Worm (Caenorhabditis elegans) whole organism, L4 larva: ENCODE results near the gene F02E11.3.

Experiments used
- F10B5.3 ChIP-seq: sonication (generic microtip); optimal IDR thresholded peaks from 2 replicates; lab custom pipeline; 2016; ENCODE audit warnings: mild to moderate bottlenecking, missing genetic modification characterization, missing compliant biosample characterization
- F26F4.8 ChIP-seq: fragments of 200-800 bp; sonication (Bioruptor generic); conservative IDR thresholded peaks from 2 replicates; pipeline ENCODE4 v1.3.6; 2022; ENCODE audit warnings: missing genetic modification characterization, missing compliant biosample characterization
- Y75B8A.6 ChIP-seq: fragments of 200-800 bp; sonication (Bioruptor generic); IDR thresholded peaks from 2 replicates; pipeline ENCODE4 v1.3.6; 2022; ENCODE audit warnings: missing genetic modification reagents, missing genetic modification characterization, missing compliant biosample characterization
- ZK337.2 ChIP-seq: fragments of 200-800 bp; sonication (Bioruptor generic); IDR thresholded peaks from 2 replicates; pipeline ENCODE4 v1.3.6; 2022; ENCODE audit warnings: missing genetic modification reagents, missing genetic modification characterization, missing compliant biosample characterization
- attf-4 ChIP-seq: sonication (generic microtip); optimal IDR thresholded peaks from 3 replicates; lab custom pipeline; 2017; ENCODE audit warnings: missing biosample characterization, missing genetic modification characterization
- ceh-28 ChIP-seq: fragments of 150-350 bp; optimal IDR thresholded peaks from 2 replicates; lab custom pipeline; 2014; ENCODE audit warnings: missing biosample characterization, missing genetic modification reagents, missing genetic modification characterization
- ceh-44 ChIP-seq: fragments of 200-800 bp; sonication (Bioruptor generic); IDR thresholded peaks from 2 replicates; pipeline ENCODE4 v1.3.6; 2022; ENCODE audit warnings: missing genetic modification reagents, missing genetic modification characterization, missing compliant biosample characterization
- ceh-82 ChIP-seq: sonication (generic microtip); optimal IDR thresholded peaks from 2 replicates; lab custom pipeline; 2017; ENCODE audit warnings: missing biosample characterization, missing genetic modification characterization
- ces-1 ChIP-seq: fragments of 150-350 bp; sonication (generic microtip); optimal IDR thresholded peaks from 4 replicates; lab custom pipeline; 2014; ENCODE audit warnings: missing biosample characterization, missing genetic modification reagents, missing genetic modification characterization
- daf-12 ChIP-seq: fragments of 150-350 bp; optimal IDR thresholded peaks from 2 replicates; lab custom pipeline; 2014; ENCODE audit warnings: missing biosample characterization, missing genetic modification reagents, missing genetic modification characterization
- daf-19 ChIP-seq: fragments of 200-800 bp; sonication (Bioruptor generic); conservative IDR thresholded peaks from 2 replicates; pipeline ENCODE4 v1.3.6; 2022; ENCODE audit warnings: missing genetic modification characterization, missing compliant biosample characterization
- dmd-6 ChIP-seq: fragments of 200-800 bp; sonication (Bioruptor generic); IDR thresholded peaks from 2 replicates; pipeline ENCODE4 v1.3.6; 2022; ENCODE audit warnings: missing genetic modification reagents, missing genetic modification characterization, missing compliant biosample characterization
- dmd-9 ChIP-seq: fragments of 200-800 bp; sonication (Bioruptor generic); IDR thresholded peaks from 2 replicates; pipeline ENCODE4 v1.3.6; 2022; ENCODE audit warnings: missing genetic modification reagents, missing genetic modification characterization, missing compliant biosample characterization
- dve-1 ChIP-seq: sonication (generic microtip); optimal IDR thresholded peaks from 2 replicates; lab custom pipeline; 2017; ENCODE audit warnings: antibody characterized with exemption, mild to moderate bottlenecking, missing genetic modification characterization, missing compliant biosample characterization; ENCODE audit not compliant: insufficient read depth
- egl-27 ChIP-seq: sonication (generic microtip); optimal IDR thresholded peaks from 3 replicates; lab custom pipeline; 2017; ENCODE audit warnings: missing biosample characterization, missing genetic modification reagents, missing genetic modification characterization
- gei-8 ChIP-seq: fragments of 200-800 bp; sonication (Bioruptor generic); optimal IDR thresholded peaks from 2 replicates; lab custom pipeline; 2018; ENCODE audit warnings: mild to moderate bottlenecking, missing genetic modification characterization, missing compliant biosample characterization
- hif-1 ChIP-seq, 2 experiments: sonication (generic microtip); optimal IDR thresholded peaks; 2 replicates each; lab custom pipeline; 2016 to 2017; ENCODE audit warnings: missing compliant biosample characterization in 2 of 2, missing genetic modification characterization in 2 of 2, missing genetic modification reagents in 2 of 2, missing genotype in 2 of 2, mild to moderate bottlenecking in 1 of 2
- hlh-11 ChIP-seq: fragments of 200-800 bp; sonication (Bioruptor generic); optimal IDR thresholded peaks from 2 replicates; lab custom pipeline; 2018; ENCODE audit warnings: mild to moderate bottlenecking, missing genetic modification characterization, missing compliant biosample characterization
- hlh-30 ChIP-seq: sonication (generic microtip); optimal IDR thresholded peaks from 2 replicates; lab custom pipeline; 2017; ENCODE audit warnings: antibody characterized with exemption, mild to moderate bottlenecking, missing genetic modification characterization, missing compliant biosample characterization; ENCODE audit not compliant: insufficient read depth
- hmg-1.1 ChIP-seq: fragments of 200-800 bp; sonication (Bioruptor generic); IDR thresholded peaks from 2 replicates; pipeline ENCODE4 v1.3.6; 2022; ENCODE audit warnings: missing genetic modification reagents, missing genetic modification characterization, missing compliant biosample characterization
- lin-1 ChIP-seq: fragments of 200-800 bp; sonication (Bioruptor generic); IDR thresholded peaks from 2 replicates; pipeline ENCODE4 v1.3.6; 2022; ENCODE audit warnings: missing genetic modification reagents, missing genetic modification characterization, missing compliant biosample characterization
- lin-38 ChIP-seq: fragments of 200-800 bp; sonication (Bioruptor generic); IDR thresholded peaks from 2 replicates; pipeline ENCODE4 v1.3.6; 2022; ENCODE audit warnings: missing genetic modification reagents, missing genetic modification characterization, missing compliant biosample characterization
- lir-3 ChIP-seq: sonication (generic microtip); optimal IDR thresholded peaks from 2 replicates; lab custom pipeline; 2016; ENCODE audit warnings: mild to moderate bottlenecking, missing genetic modification characterization, missing compliant biosample characterization
- lsy-2 ChIP-seq, 2 experiments: fragments of 150-350 bp in 1 of 2; sonication (generic microtip) in 1 of 2; optimal IDR thresholded peaks; 2 replicates each; lab custom pipeline; 2014 to 2017; ENCODE audit warnings: missing biosample characterization in 2 of 2, missing genetic modification characterization in 2 of 2
- madf-5 ChIP-seq, 2 experiments: fragments of 200-800 bp; sonication (Bioruptor generic); IDR thresholded peaks; 2 replicates each; pipeline ENCODE4 v1.3.6; 2022; ENCODE audit warnings: missing compliant biosample characterization in 2 of 2, missing genetic modification characterization in 2 of 2
- madf-9 ChIP-seq: fragments of 200-800 bp; sonication (Bioruptor generic); conservative IDR thresholded peaks from 2 replicates; pipeline ENCODE4 v1.3.6; 2022; ENCODE audit warnings: missing genetic modification reagents, missing genetic modification characterization, missing compliant biosample characterization
- mdl-1 ChIP-seq, 2 experiments: fragments of 150-350 bp in 1 of 2; sonication (generic microtip) in 1 of 2; optimal IDR thresholded peaks; 2 replicates each; lab custom pipeline; 2014 to 2017; ENCODE audit warnings: missing biosample characterization in 2 of 2, missing genetic modification characterization in 2 of 2
- mxl-2 ChIP-seq: fragments of 200-800 bp; sonication (Bioruptor generic); conservative IDR thresholded peaks from 2 replicates; pipeline ENCODE4 v1.3.6; 2022; ENCODE audit warnings: missing genetic modification reagents, missing genetic modification characterization, missing compliant biosample characterization
- nhr-111 ChIP-seq: fragments of 200-800 bp; sonication (Bioruptor generic); optimal IDR thresholded peaks from 2 replicates; lab custom pipeline; 2018; ENCODE audit warnings: mild to moderate bottlenecking, missing genetic modification characterization, missing compliant biosample characterization
- nhr-28 ChIP-seq: fragments of 150-350 bp; optimal IDR thresholded peaks from 2 replicates; lab custom pipeline; 2014; ENCODE audit warnings: missing biosample characterization, missing genetic modification characterization
- nhr-42 ChIP-seq: fragments of 200-800 bp; sonication (Bioruptor generic); IDR thresholded peaks from 2 replicates; pipeline ENCODE4 v1.3.6; 2022; ENCODE audit warnings: missing genetic modification characterization, missing compliant biosample characterization
- nhr-48 ChIP-seq: sonication (generic microtip); optimal IDR thresholded peaks from 2 replicates; lab custom pipeline; 2016; ENCODE audit warnings: mild to moderate bottlenecking, missing genetic modification characterization, missing compliant biosample characterization
- nhr-76 ChIP-seq: fragments of 150-350 bp; optimal IDR thresholded peaks from 2 replicates; lab custom pipeline; 2014; ENCODE audit warnings: missing biosample characterization, missing genetic modification characterization
- nhr-77 ChIP-seq: fragments of 150-350 bp; optimal IDR thresholded peaks from 2 replicates; lab custom pipeline; 2014; ENCODE audit warnings: missing biosample characterization, missing genetic modification characterization
- php-3 ChIP-seq: fragments of 200-800 bp; sonication (Bioruptor generic); IDR thresholded peaks from 2 replicates; pipeline ENCODE4 v1.3.6; 2022; ENCODE audit warnings: missing genetic modification reagents, missing genetic modification characterization, missing compliant biosample characterization
- saeg-2 ChIP-seq: fragments of 200-800 bp; sonication (Bioruptor generic); IDR thresholded peaks from 2 replicates; pipeline ENCODE4 v1.3.6; 2022; ENCODE audit warnings: missing genetic modification reagents, missing genetic modification characterization, missing compliant biosample characterization
- sdz-12 ChIP-seq: fragments of 200-800 bp; sonication (Bioruptor generic); optimal IDR thresholded peaks from 2 replicates; lab custom pipeline; 2018; ENCODE audit warnings: mild to moderate bottlenecking, missing genetic modification characterization, missing compliant biosample characterization
- snpc-1.2 ChIP-seq: fragments of 200-800 bp; sonication (Bioruptor generic); IDR thresholded peaks from 2 replicates; pipeline ENCODE4 v1.3.6; 2022; ENCODE audit warnings: missing genetic modification reagents, missing genetic modification characterization, missing compliant biosample characterization
- snpc-4 ChIP-seq: fragments of 150-350 bp; optimal IDR thresholded peaks from 2 replicates; lab custom pipeline; 2014; ENCODE audit warnings: missing biosample characterization, missing genetic modification characterization
- spr-1 ChIP-seq: sonication (generic microtip); optimal IDR thresholded peaks from 2 replicates; lab custom pipeline; 2016; ENCODE audit warnings: mild to moderate bottlenecking, missing genetic modification characterization, missing compliant biosample characterization
- spr-3 ChIP-seq: fragments of 200-800 bp; sonication (Bioruptor generic); optimal IDR thresholded peaks from 2 replicates; lab custom pipeline; 2018; ENCODE audit warnings: mild to moderate bottlenecking, missing genetic modification characterization, missing compliant biosample characterization
- tag-97 ChIP-seq: fragments of 200-800 bp; sonication (Bioruptor generic); IDR thresholded peaks from 2 replicates; pipeline ENCODE4 v1.3.6; 2022; ENCODE audit warnings: missing genetic modification characterization, missing compliant biosample characterization
- tra-1 ChIP-seq: fragments of 200-800 bp; sonication (Bioruptor generic); IDR thresholded peaks from 2 replicates; pipeline ENCODE4 v1.3.6; 2022; ENCODE audit warnings: missing genetic modification reagents, missing genetic modification characterization, missing compliant biosample characterization
- unc-39 ChIP-seq: sonication (generic microtip); optimal IDR thresholded peaks from 2 replicates; lab custom pipeline; 2017; ENCODE audit warnings: missing biosample characterization, missing genetic modification characterization
- unc-62 ChIP-seq, 3 experiments: fragments of 150-350 bp in 1 of 3; sonication (generic microtip); optimal IDR thresholded peaks in 2 of 3; peaks in 1 of 3; 1 replicate in 1 of 3; 2 replicates in 2 of 3; lab custom pipeline; 2014 to 2017; ENCODE audit warnings: missing biosample characterization in 3 of 3, missing genetic modification characterization in 3 of 3, missing genetic modification reagents in 3 of 3, missing genotype in 1 of 3
- vab-7 ChIP-seq: fragments of 200-800 bp; sonication (Bioruptor generic); IDR thresholded peaks from 2 replicates; pipeline ENCODE4 v1.3.6; 2022; ENCODE audit warnings: missing genetic modification reagents, missing genetic modification characterization, missing compliant biosample characterization
- zfp-2 ChIP-seq: sonication (generic microtip); optimal IDR thresholded peaks from 2 replicates; lab custom pipeline; 2016; ENCODE audit warnings: mild to moderate bottlenecking, missing genetic modification characterization, missing compliant biosample characterization
- zip-2 ChIP-seq: fragments of 150-350 bp; optimal IDR thresholded peaks from 2 replicates; lab custom pipeline; 2014; ENCODE audit warnings: missing biosample characterization, missing genetic modification characterization

F02E11.3 gene

ce11 chrII:3245836-3246235, 29.0 kb downstream of the F02E11.3 start, which contains the start of gene C17F4.7 (continued):
- TF ChIP-seq dve-1 (tag; lab: Kevin White, UChicago), result peak; percentile 87
- TF ChIP-seq nhr-28 (tag; lab: Kevin White, UChicago), result peak; percentile 95
- no peak for TF ChIP-seq unc-39 (tag; lab: Kevin White, UChicago)
- TF ChIP-seq tra-1, result peak; percentile 66; the same call in 1 of the 2 replicates
- 0 out of 2 replicates have a peak, but pooled peaks have one; percentile 12 for TF ChIP-seq lin-38 (GFP tag; lab: Robert Waterston, UW)
- no peak for TF ChIP-seq lsy-2 (tag; optimal IDR thresholded peaks at IDR 0.05; lab: Kevin White, UChicago)
- TF ChIP-seq nhr-111, result no peak
- TF ChIP-seq spr-1 (tag; lab: Kevin White, UChicago), result no peak
- TF ChIP-seq snpc-4 (tag; lab: Kevin White, UChicago), result no peak
- no peak for TF ChIP-seq mdl-1 (tag; optimal IDR thresholded peaks at IDR 0.05; lab: Kevin White, UChicago)

DNA sequence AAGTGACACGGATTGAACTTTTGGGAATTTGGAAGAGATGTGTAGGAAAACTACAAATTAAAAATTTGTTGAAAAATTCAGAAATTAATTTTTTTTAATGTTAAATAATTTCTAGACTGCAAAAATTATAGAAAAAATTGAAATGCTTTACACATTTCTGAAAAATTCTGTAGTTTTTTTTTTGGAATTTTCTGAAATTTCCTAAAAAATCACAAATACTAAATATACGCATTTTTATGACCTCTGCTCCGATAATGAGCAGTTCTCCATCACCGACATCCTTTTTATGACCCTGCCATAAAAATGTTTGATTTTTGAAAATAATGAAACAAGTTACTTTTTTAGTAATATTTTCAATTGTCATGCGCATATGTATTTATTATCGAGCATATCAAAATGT, 30.1 kb downstream of the F02E11.3 start:
- TF ChIP-seq unc-39 (tag; lab: Kevin White, UChicago) (no peak), nhr-77 (tag; lab: Kevin White, UChicago) (peak; percentile 77), saeg-2 (GFP tag; lab: Robert Waterston, UW) (0 out of 2 replicates have a peak, but pooled peaks have one; percentile 24), php-3 (peak; percentile 91), gei-8 (GFP tag; lab: Kevin White, UChicago) (no peak), spr-3 (GFP tag; lab: Kevin White, UChicago) (no peak), nhr-48 (tag; lab: Kevin White, UChicago) (no peak), Y75B8A.6 (GFP tag; lab: Robert Waterston, UW) (0 out of 2 replicates have a peak, but pooled peaks have one; percentile 52), tra-1 (0 out of 2 replicates have a peak, but pooled peaks have one; percentile 27), hmg-1.1 (GFP tag; lab: Robert Waterston, UW) (no peak), madf-5 (GFP tag; IDR thresholded peaks at IDR 0.05; lab: Robert Waterston, UW) (no peak), egl-27 (no peak), ceh-28 (tag; lab: Kevin White, UChicago) (no peak), F26F4.8 (GFP tag; lab: Robert Waterston, UW) (no peak), madf-9 (GFP tag; lab: Robert Waterston, UW) (no peak), dmd-9 (GFP tag; lab: Robert Waterston, UW) (no peak), hlh-11 (tag; lab: Kevin White, UChicago) (peak; percentile 10), vab-7 (GFP tag; lab: Robert Waterston, UW) (no peak), F10B5.3 (no peak), hlh-30 (tag; lab: Kevin White, UChicago) (no peak), lir-3 (no peak), hif-1 (tag; optimal IDR thresholded peaks at IDR 0.05; lab: Kevin White, UChicago) (no peak), lin-1 (GFP tag; lab: Robert Waterston, UW) (no peak), zfp-2 (tag; lab: Kevin White, UChicago) (no peak), tag-97 (no peak), ceh-44 (no peak), lin-38 (GFP tag; lab: Robert Waterston, UW) (no peak), ces-1 (GFP tag; lab: Kevin White, UChicago) (no peak), zip-2 (tag; lab: Kevin White, UChicago) (no peak), nhr-111 (no peak), sdz-12 (no peak), ceh-82 (tag; lab: Kevin White, UChicago) (no peak), dmd-6 (GFP tag; lab: Robert Waterston, UW) (peak; percentile 58), ZK337.2 (GFP tag; lab: Robert Waterston, UW) (no peak), mxl-2 (GFP tag; lab: Robert Waterston, UW) (no peak), snpc-1.2 (GFP tag; lab: Robert Waterston, UW) (no peak), nhr-76 (tag; lab: Kevin White, UChicago) (no peak), nhr-42 (GFP tag; lab: Robert Waterston, UW) (no peak), daf-19 (GFP tag; lab: Robert Waterston, UW) (no peak), unc-62 (GFP tag; optimal IDR thresholded peaks at IDR 0.05 in 1 of 2; lab: Kevin White, UChicago) (no peak), unc-62 (tag; optimal IDR thresholded peaks at IDR 0.05; lab: Kevin White, UChicago) (no peak), nhr-28 (tag; lab: Kevin White, UChicago) (peak; percentile 48), attf-4 (tag; lab: Kevin White, UChicago) (no peak), daf-12 (tag; lab: Kevin White, UChicago) (no peak)
